Fruit fly (Drosophila melanogaster) whole organism, wandering third instar larva: Measurements from ENCODE around the gene mthl12.

Experiments used
- Abd-B ChIP-seq: fragments of >200 bp; optimal IDR thresholded peaks from 2 replicates; lab custom pipeline; 2017; ENCODE audit warnings: missing biosample characterization, missing genetic modification characterization
- CG32264 ChIP-seq: fragments of 200-800 bp; sonication (Bioruptor generic); optimal IDR thresholded peaks from 2 replicates; lab custom pipeline; 2016; ENCODE audit warnings: missing biosample characterization, missing genetic modification characterization
- CG9705 ChIP-seq: fragments of 200-800 bp; sonication (Bioruptor generic); optimal IDR thresholded peaks from 2 replicates; lab custom pipeline; 2018; ENCODE audit warnings: missing biosample characterization, mild to moderate bottlenecking, missing genetic modification characterization
- CrebA ChIP-seq: fragments of 200-800 bp; sonication (Bioruptor generic); optimal IDR thresholded peaks from 2 replicates; lab custom pipeline; 2016; ENCODE audit warnings: missing biosample characterization, mild to moderate bottlenecking, missing genetic modification characterization, borderline replicate concordance
- Dfd ChIP-seq: fragments of >200 bp; optimal IDR thresholded peaks from 2 replicates; lab custom pipeline; 2017; ENCODE audit warnings: missing biosample characterization, missing genetic modification characterization
- GATAd ChIP-seq: sonication (Bioruptor generic); optimal IDR thresholded peaks from 2 replicates; lab custom pipeline; 2016; ENCODE audit warnings: missing biosample characterization, missing genetic modification characterization
- Hnf4 ChIP-seq: fragments of 200-800 bp; sonication (Bioruptor generic); optimal IDR thresholded peaks from 2 replicates; lab custom pipeline; 2016; ENCODE audit warnings: missing biosample characterization, mild to moderate bottlenecking, missing genetic modification characterization
- Hr78 ChIP-seq: fragments of >200 bp; optimal IDR thresholded peaks from 2 replicates; lab custom pipeline; 2017; ENCODE audit warnings: missing biosample characterization, missing genetic modification characterization
- Hr83 ChIP-seq: fragments of 200-300 bp; sonication (Bioruptor generic); optimal IDR thresholded peaks from 2 replicates; lab custom pipeline; 2016; ENCODE audit warnings: missing biosample characterization, mild to moderate bottlenecking, missing genetic modification characterization, moderate library complexity; ENCODE audit not compliant: poor library complexity, severe bottlenecking
- Mio ChIP-seq: sonication (Bioruptor generic); optimal IDR thresholded peaks from 2 replicates; lab custom pipeline; 2016; ENCODE audit warnings: missing biosample characterization, missing genetic modification characterization
- Myc ChIP-seq: fragments of >200 bp; optimal IDR thresholded peaks from 2 replicates; lab custom pipeline; 2017
- N ChIP-seq: fragments of >200 bp; optimal IDR thresholded peaks from 2 replicates; lab custom pipeline; 2018; ENCODE audit warnings: missing biosample characterization, missing external identifiers, missing genetic modification characterization
- OdsH ChIP-seq: fragments of 200-800 bp; sonication (Bioruptor generic); optimal IDR thresholded peaks from 2 replicates; lab custom pipeline; 2016; ENCODE audit warnings: missing biosample characterization, mild to moderate bottlenecking, missing genetic modification characterization
- Rel ChIP-seq, 2 experiments: fragments of 200-800 bp; sonication (Bioruptor generic) in 1 of 2; optimal IDR thresholded peaks; 2 replicates in 1 of 2; 3 replicates in 1 of 2; lab custom pipeline; 2016 to 2019; ENCODE audit warnings: mild to moderate bottlenecking in 2 of 2, missing biosample characterization in 2 of 2, missing genetic modification characterization in 2 of 2, moderate library complexity in 1 of 2
- Sp1 ChIP-seq: fragments of 200-800 bp; sonication (Bioruptor generic); optimal IDR thresholded peaks from 3 replicates; lab custom pipeline; 2019; ENCODE audit warnings: missing biosample characterization, mild to moderate bottlenecking, missing genetic modification characterization, moderate library complexity
- Vsx2 ChIP-seq: fragments of 200-300, 225-300 bp; sonication (Bioruptor generic); optimal IDR thresholded peaks from 2 replicates; lab custom pipeline; 2018; ENCODE audit warnings: missing biosample characterization, missing genetic modification characterization; ENCODE audit not compliant: partially characterized antibody
- br ChIP-seq: fragments of 200-800 bp; sonication (Bioruptor generic); optimal IDR thresholded peaks from 2 replicates; lab custom pipeline; 2016; ENCODE audit warnings: missing biosample characterization, missing genetic modification characterization
- brk ChIP-seq: fragments of 200-800 bp; sonication (Bioruptor generic); optimal IDR thresholded peaks from 2 replicates; lab custom pipeline; 2016; ENCODE audit warnings: missing biosample characterization, mild to moderate bottlenecking, missing genetic modification characterization
- dsf ChIP-seq: sonication (Bioruptor generic); optimal IDR thresholded peaks from 2 replicates; lab custom pipeline; 2016; ENCODE audit warnings: missing biosample characterization, missing genetic modification characterization, borderline replicate concordance
- fru ChIP-seq: fragments of 200-800 bp; sonication (Bioruptor generic); optimal IDR thresholded peaks from 3 replicates; lab custom pipeline; 2016; ENCODE audit warnings: missing biosample characterization, mild to moderate bottlenecking, missing genetic modification characterization
- h ChIP-seq: fragments of 200-800 bp; sonication (Bioruptor generic); optimal IDR thresholded peaks from 3 replicates; lab custom pipeline; 2016; ENCODE audit warnings: missing biosample characterization, mild to moderate bottlenecking, missing genetic modification characterization
- jim ChIP-seq: fragments of 175-275, 200-325 bp; sonication (Bioruptor generic); optimal IDR thresholded peaks from 2 replicates; lab custom pipeline; 2016; ENCODE audit warnings: missing biosample characterization, mild to moderate bottlenecking, missing genetic modification characterization
- lola ChIP-seq: fragments of >200 bp; optimal IDR thresholded peaks from 2 replicates; lab custom pipeline; 2017; ENCODE audit warnings: missing biosample characterization, missing genetic modification characterization
- pan ChIP-seq: fragments of >200 bp; optimal IDR thresholded peaks from 2 replicates; lab custom pipeline; 2017
- sv ChIP-seq: fragments of 200-800 bp; sonication (Bioruptor generic); optimal IDR thresholded peaks from 3 replicates; lab custom pipeline; 2016; ENCODE audit warnings: missing biosample characterization, missing genetic modification characterization
- tai ChIP-seq: sonication (Bioruptor generic); optimal IDR thresholded peaks from 2 replicates; lab custom pipeline; 2016; ENCODE audit warnings: missing biosample characterization, missing genetic modification characterization
- usp ChIP-seq: fragments of >200 bp; optimal IDR thresholded peaks from 2 replicates; lab custom pipeline; 2017; ENCODE audit warnings: missing biosample characterization, missing genetic modification characterization

mthl12 gene

DNA sequence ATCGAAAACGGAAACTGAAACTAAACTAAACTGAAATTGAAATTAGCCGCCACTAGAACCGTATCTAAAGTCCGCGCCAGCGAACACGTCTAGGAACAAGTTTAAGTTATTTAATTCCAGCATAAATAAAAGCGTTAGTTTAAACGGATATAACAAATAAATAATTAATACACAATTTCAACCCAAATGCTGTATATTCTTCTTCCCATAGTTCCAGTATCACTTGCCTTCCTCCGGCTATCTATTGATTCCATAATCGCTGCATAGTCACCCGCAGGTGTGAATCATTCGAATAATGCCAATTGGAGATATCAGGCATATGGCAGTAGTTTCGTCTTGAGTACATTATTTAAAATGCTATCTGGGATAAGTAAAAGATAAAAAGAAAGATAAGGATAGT lies 31.6 kb downstream of the mthl12 start:
- TF ChIP-seq lola = no peak
- TF ChIP-seq, all 38 proteins: peak for 0

DNA sequence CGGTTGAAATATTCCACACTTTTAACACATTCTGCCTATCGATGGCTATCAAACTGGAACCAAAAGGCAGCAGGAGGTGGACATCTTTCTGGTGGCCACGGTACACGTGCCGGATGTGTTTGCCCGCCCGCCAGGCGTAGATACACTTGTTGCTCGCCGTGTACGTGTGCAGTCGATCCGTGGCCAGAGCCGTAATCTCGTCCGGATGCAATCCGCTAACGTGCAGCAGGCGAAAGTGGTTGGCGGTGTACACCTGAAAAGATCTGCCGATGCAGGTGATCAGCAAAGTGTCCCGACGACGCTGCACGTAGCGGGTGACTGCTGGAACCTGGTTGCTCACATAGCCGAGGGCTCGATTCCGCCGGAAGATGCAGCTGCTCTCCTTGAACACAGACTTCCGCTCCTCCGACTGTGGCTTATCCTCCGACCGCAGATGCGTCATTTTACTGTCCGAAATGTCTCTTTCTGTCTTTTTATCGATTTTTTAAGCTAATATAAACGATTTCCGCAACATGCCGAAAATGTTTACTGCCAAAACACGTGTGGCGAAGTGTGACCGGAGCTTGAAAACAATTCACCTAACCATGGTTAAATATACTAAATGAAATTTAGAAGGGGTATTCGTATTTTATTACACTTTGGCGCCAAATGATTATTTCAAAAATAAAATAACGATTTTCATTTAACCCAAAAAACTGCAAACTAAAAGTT lies 34.8 kb downstream of the mthl12 start, which contains the start of gene CG9799:
CG9799 (minus strand) TSS at position 550 of the 711 bp plus-strand sequence.
- TF ChIP-seq Rel (GFP tag; optimal IDR thresholded peaks at IDR 0.05; lab: Kevin White, UChicago) = no peak
- TF ChIP-seq Rel (tag; optimal IDR thresholded peaks at IDR 0.05; lab: Kevin White, UChicago) = no peak
- no peak for TF ChIP-seq h
- TF ChIP-seq Myc (lab: Kevin White, UChicago) = peak; percentile 14
- no peak for TF ChIP-seq Hr78

DNA sequence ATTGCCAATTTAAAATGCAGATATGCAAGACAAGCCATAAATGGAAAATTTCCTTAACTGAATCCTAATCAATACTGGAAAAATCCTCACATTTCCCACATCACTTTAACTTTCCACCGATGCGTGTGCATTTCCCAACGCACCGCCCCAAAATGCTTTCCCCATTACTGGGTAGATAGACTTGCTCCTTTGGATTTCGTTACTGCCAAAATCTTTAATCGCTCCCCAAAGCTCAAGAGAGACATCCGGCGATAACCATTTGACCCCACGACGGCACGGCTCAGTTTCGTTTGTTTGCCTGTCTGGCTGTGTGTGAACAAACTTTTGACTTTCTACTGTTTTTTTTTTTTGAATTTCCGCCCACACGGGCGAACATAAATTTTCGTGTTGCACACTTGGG lies 37.0 kb downstream of the mthl12 start:
- TF ChIP-seq fru (GFP tag; lab: Kevin White, UChicago) (peak; percentile 18), Mio (GFP tag; lab: Kevin White, UChicago) (no peak)

DNA sequence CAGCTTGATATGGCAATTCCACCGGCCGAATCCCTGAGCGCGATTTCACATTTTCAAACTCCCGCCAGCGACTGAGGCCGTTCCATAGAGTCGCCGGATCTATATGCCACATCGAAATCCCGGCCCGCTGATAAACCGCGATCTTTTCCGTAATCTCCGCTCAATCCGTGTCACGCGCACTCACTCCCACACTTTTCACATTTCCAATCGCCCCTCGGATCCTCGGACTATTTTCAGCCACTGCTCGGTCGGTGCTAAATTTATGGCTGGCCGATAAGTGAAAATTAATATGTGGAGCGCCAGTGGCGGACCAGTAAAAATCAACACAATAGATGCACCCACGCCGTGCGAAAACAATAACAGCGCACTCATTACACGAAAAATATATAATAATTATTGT lies 39.5 kb downstream of the mthl12 start:
- TF ChIP-seq Sp1 (no peak), CG32264 (GFP tag; lab: Kevin White, UChicago) (no peak), CG9705 (GFP tag; lab: Kevin White, UChicago) (no peak), sv (GFP tag; lab: Kevin White, UChicago) (no peak), N (GFP tag; lab: Kevin White, UChicago) (no peak), usp (GFP tag; lab: Kevin White, UChicago) (no peak), h (no peak), CrebA (GFP tag; lab: Kevin White, UChicago) (no peak)

DNA sequence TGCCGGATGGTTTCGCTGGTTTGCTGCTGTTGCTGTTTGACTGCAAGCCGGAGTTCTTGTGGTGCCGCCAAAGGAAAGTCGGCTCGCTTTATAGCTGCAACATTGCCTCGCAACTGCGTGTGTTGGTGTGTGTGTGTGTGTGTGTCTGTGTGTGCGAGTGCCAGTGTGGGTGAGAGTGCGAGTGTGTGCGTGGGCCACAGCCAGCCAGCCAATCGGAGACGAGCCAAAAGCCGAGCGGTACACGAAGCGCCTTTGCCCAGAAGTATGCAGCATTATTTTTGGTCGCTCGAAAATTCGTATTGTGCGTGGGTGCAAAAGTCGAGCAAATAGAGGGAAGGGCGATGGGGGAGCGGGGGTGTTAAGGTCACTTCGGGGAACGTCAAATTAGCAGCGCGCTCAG lies 41.7 kb downstream of the mthl12 start, which contains the start of gene CCHa2:
CCHa2 (minus strand) TSS at position 65 of the 400 bp plus-strand sequence.
- TF ChIP-seq Sp1 (no peak), OdsH (GFP tag; lab: Kevin White, UChicago) (no peak), br (GFP tag; lab: Kevin White, UChicago) (no peak), Myc (lab: Kevin White, UChicago) (no peak), Dfd (GFP tag; lab: Kevin White, UChicago) (peak; percentile 54), Rel (GFP tag; optimal IDR thresholded peaks at IDR 0.05; lab: Kevin White, UChicago) (no peak), Rel (tag; optimal IDR thresholded peaks at IDR 0.05; lab: Kevin White, UChicago) (no peak), h (no peak), Abd-B (GFP tag; lab: Kevin White, UChicago) (no peak), Hnf4 (GFP tag; lab: Kevin White, UChicago) (no peak)
- TF ChIP-seq, all 38 proteins: peak for 1

DNA sequence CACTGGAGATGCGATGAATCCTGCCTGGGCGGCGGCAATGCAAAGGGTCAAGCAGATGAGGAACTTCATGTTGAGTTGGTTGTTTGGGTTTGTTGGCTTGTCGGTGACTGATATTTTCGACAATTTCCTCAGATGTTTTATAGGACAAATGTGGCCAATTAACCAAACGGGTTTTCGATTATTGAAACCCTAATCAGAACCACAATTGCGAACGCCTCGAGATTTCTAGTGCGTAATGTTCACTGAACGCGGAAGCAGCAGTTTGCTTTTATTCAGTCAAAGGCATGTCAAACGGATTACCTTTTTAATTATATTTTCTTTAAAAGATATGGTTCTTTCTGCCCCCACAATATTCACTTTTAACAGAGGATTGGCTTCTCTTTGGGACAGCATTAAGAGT lies 43.6 kb downstream of the mthl12 start, which contains the start of gene CG14374:
CG14374 (minus strand) TSS at position 101 of the 400 bp plus-strand sequence.
- TF ChIP-seq GATAd (GFP tag; lab: Kevin White, UChicago) = no peak
- TF ChIP-seq Hr83 (GFP tag; lab: Kevin White, UChicago) = no peak
- TF ChIP-seq OdsH (GFP tag; lab: Kevin White, UChicago) = no peak
- TF ChIP-seq fru (GFP tag; lab: Kevin White, UChicago) = no peak
- no peak for TF ChIP-seq Myc (lab: Kevin White, UChicago)
- no peak for TF ChIP-seq Vsx2 (GFP tag; lab: Kevin White, UChicago)
- TF ChIP-seq jim (GFP tag; lab: Kevin White, UChicago) = no peak
- no peak for TF ChIP-seq brk
- no peak for TF ChIP-seq Rel (GFP tag; optimal IDR thresholded peaks at IDR 0.05; lab: Kevin White, UChicago)
- no peak for TF ChIP-seq Rel (tag; optimal IDR thresholded peaks at IDR 0.05; lab: Kevin White, UChicago)
- no peak for TF ChIP-seq dsf (GFP tag; lab: Kevin White, UChicago)
- TF ChIP-seq br (GFP tag; lab: Kevin White, UChicago) = no peak
- TF ChIP-seq sv (GFP tag; lab: Kevin White, UChicago) = no peak
- no peak for TF ChIP-seq tai (GFP tag; lab: Kevin White, UChicago)

DNA sequence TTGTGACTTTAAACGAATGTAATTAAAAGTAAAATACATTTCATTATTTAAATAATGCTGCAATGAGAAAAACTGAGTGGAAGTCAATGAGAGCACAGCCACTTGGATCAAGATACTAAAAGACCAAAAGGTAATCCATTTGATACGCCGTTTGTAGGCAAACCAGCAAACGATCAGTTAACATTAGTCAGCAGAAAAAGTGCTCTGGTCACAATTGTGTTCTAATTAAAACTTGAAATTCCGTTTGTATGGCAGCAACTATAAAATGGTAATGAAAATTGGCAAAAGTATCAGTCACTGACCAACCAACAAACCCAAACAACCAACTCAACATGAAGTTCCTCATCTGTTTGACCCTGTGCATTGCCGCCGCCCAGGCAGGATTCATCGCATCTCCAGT lies 44.1 kb downstream of the mthl12 start, which contains the start of gene CG14377:
CG14377 (plus strand) TSS at position 301 of the 400 bp plus-strand sequence.
- no peak for TF ChIP-seq pan
- TF ChIP-seq OdsH (GFP tag; lab: Kevin White, UChicago) = no peak
